Worm (Caenorhabditis elegans) whole organism, L1 larva: Measurements from ENCODE around the gene C03H5.9.

Experiments used
- C04F5.9 ChIP-seq: sonication (generic microtip); optimal IDR thresholded peaks from 2 replicates; lab custom pipeline; 2016; ENCODE audit warnings: missing genetic modification characterization, missing compliant biosample characterization
- F16B12.6 ChIP-seq: fragments of 150-350 bp; optimal IDR thresholded peaks from 2 replicates; lab custom pipeline; 2014; ENCODE audit warnings: missing biosample characterization, missing genetic modification characterization
- Y116A8C.19 ChIP-seq: sonication (generic microtip); optimal IDR thresholded peaks from 2 replicates; lab custom pipeline; 2016; ENCODE audit warnings: missing compliant biosample characterization, missing genetic modification characterization, borderline replicate concordance
- aly-2 ChIP-seq: fragments of 150-350 bp; optimal IDR thresholded peaks from 2 replicates; lab custom pipeline; 2014; ENCODE audit warnings: missing biosample characterization, missing genetic modification characterization
- blmp-1 ChIP-seq: fragments of 150-350 bp; optimal IDR thresholded peaks from 2 replicates; lab custom pipeline; 2014; ENCODE audit warnings: missing biosample characterization, missing genetic modification characterization
- ceh-8 ChIP-seq: fragments of 200-800 bp; sonication (Bioruptor generic); optimal IDR thresholded peaks from 2 replicates; lab custom pipeline; 2018; ENCODE audit warnings: mild to moderate bottlenecking, missing genetic modification characterization, moderate library complexity, missing compliant biosample characterization
- ceh-82 ChIP-seq, 3 experiments: fragments of 150-350 bp in 1 of 3; sonication (generic microtip) in 2 of 3; optimal IDR thresholded peaks; 2 replicates each; lab custom pipeline; 2014 to 2017; ENCODE audit warnings: missing biosample characterization in 3 of 3, missing genetic modification characterization in 3 of 3
- ceh-90 ChIP-seq: sonication (generic microtip); optimal IDR thresholded peaks from 2 replicates; lab custom pipeline; 2016; ENCODE audit warnings: missing genetic modification characterization, missing compliant biosample characterization
- ces-1 ChIP-seq: fragments of 150-350 bp; optimal IDR thresholded peaks from 2 replicates; lab custom pipeline; 2014; ENCODE audit warnings: missing biosample characterization, missing genetic modification reagents, missing genetic modification characterization
- dpl-1 ChIP-seq, 3 experiments: fragments of 150-350 bp in 2 of 3; sonication (generic microtip) in 1 of 3; optimal IDR thresholded peaks; 2 replicates each; lab custom pipeline; 2014 to 2017; ENCODE audit warnings: missing biosample characterization in 3 of 3, missing genetic modification characterization in 3 of 3, missing genetic modification reagents in 3 of 3
- dsc-1 ChIP-seq: sonication (generic microtip); optimal IDR thresholded peaks from 2 replicates; lab custom pipeline; 2016; ENCODE audit warnings: mild to moderate bottlenecking, missing genetic modification characterization, missing compliant biosample characterization
- efl-1 ChIP-seq, 4 experiments: fragments of 150-350 bp; optimal IDR thresholded peaks in 3 of 4; peaks in 1 of 4; 1 replicate in 1 of 4; 2 replicates in 3 of 4; lab custom pipeline; 2014; ENCODE audit warnings: missing biosample characterization in 2 of 4, missing genetic modification characterization in 2 of 4, missing genetic modification reagents in 2 of 4
- egl-13 ChIP-seq: sonication (generic microtip); optimal IDR thresholded peaks from 2 replicates; lab custom pipeline; 2016; ENCODE audit warnings: missing genotype, missing genetic modification reagents, missing genetic modification characterization, missing compliant biosample characterization
- elt-2 ChIP-seq: sonication (generic microtip); optimal IDR thresholded peaks from 2 replicates; lab custom pipeline; 2016; ENCODE audit warnings: missing genetic modification characterization, mild to moderate bottlenecking, inconsistent platforms, missing compliant biosample characterization, missing genetic modification reagents
- elt-3 ChIP-seq, 6 experiments: fragments of 150-350 bp in 1 of 6; sonication (generic microtip); optimal IDR thresholded peaks; 2 replicates each; lab custom pipeline; 2017 to 2018; ENCODE audit warnings: missing biosample characterization in 6 of 6, missing genetic modification characterization in 6 of 6, inconsistent platforms in 1 of 6
- ets-5 ChIP-seq: fragments of 200-800 bp; sonication (Bioruptor generic); IDR thresholded peaks from 2 replicates; pipeline ENCODE4 v1.3.6; 2022; ENCODE audit warnings: missing genetic modification characterization, missing compliant biosample characterization
- fkh-10 ChIP-seq: sonication (generic microtip); optimal IDR thresholded peaks from 2 replicates; lab custom pipeline; 2017; ENCODE audit warnings: missing biosample characterization, missing genetic modification reagents, missing genetic modification characterization
- fkh-8 ChIP-seq: sonication (generic microtip); optimal IDR thresholded peaks from 2 replicates; lab custom pipeline; 2016; ENCODE audit warnings: mild to moderate bottlenecking, missing genetic modification characterization, missing compliant biosample characterization
- grh-1 ChIP-seq: fragments of 200-800 bp; sonication (Bioruptor generic); IDR thresholded peaks from 2 replicates; pipeline ENCODE4 v1.3.6; 2022; ENCODE audit warnings: missing genetic modification reagents, missing genetic modification characterization, missing compliant biosample characterization
- isw-1 ChIP-seq: fragments of 200-800 bp; sonication (Bioruptor generic); IDR thresholded peaks from 2 replicates; pipeline ENCODE4 v1.3.6; 2022; ENCODE audit warnings: missing genetic modification characterization, missing compliant biosample characterization
- jun-1 ChIP-seq: fragments of 150-350 bp; optimal IDR thresholded peaks from 2 replicates; lab custom pipeline; 2014; ENCODE audit warnings: missing biosample characterization, missing genetic modification reagents, missing genetic modification characterization
- lin-13 ChIP-seq: fragments of 150-350 bp; optimal IDR thresholded peaks from 2 replicates; lab custom pipeline; 2014; ENCODE audit warnings: missing biosample characterization, missing genetic modification reagents, missing genetic modification characterization
- lin-14 ChIP-seq: fragments of 200-800 bp; sonication (Bioruptor generic); optimal IDR thresholded peaks from 2 replicates; lab custom pipeline; 2018; ENCODE audit warnings: mild to moderate bottlenecking, missing genetic modification characterization, moderate library complexity, missing compliant biosample characterization
- lin-15B ChIP-seq: fragments of 150-350 bp; sonication (generic microtip); optimal IDR thresholded peaks from 3 replicates; lab custom pipeline; 2014; ENCODE audit warnings: missing biosample characterization, missing genetic modification characterization
- lin-35 ChIP-seq, 2 experiments: fragments of 150-350 bp; optimal IDR thresholded peaks; 2 replicates each; lab custom pipeline; 2014; ENCODE audit warnings: missing biosample characterization in 2 of 2, missing genetic modification characterization in 2 of 2, missing genetic modification reagents in 2 of 2
- lin-39 ChIP-seq: fragments of 150-350 bp; optimal IDR thresholded peaks from 2 replicates; lab custom pipeline; 2014; ENCODE audit warnings: missing biosample characterization, missing genetic modification reagents, missing genetic modification characterization
- lsy-2 ChIP-seq, 2 experiments: fragments of 150-350 bp; optimal IDR thresholded peaks; 2 replicates each; lab custom pipeline; 2014; ENCODE audit warnings: missing biosample characterization in 2 of 2, missing genetic modification characterization in 2 of 2
- mef-2 ChIP-seq: fragments of 150-350 bp; optimal IDR thresholded peaks from 2 replicates; lab custom pipeline; 2014; ENCODE audit warnings: missing biosample characterization, missing genetic modification characterization
- mep-1 ChIP-seq: fragments of 150-350 bp; optimal IDR thresholded peaks from 2 replicates; lab custom pipeline; 2014; ENCODE audit warnings: missing biosample characterization, missing genetic modification characterization
- nhr-19 ChIP-seq: fragments of 200-800 bp; sonication (Bioruptor generic); conservative IDR thresholded peaks from 2 replicates; pipeline ENCODE4 v1.3.6; 2022; ENCODE audit warnings: missing genetic modification characterization, missing compliant biosample characterization
- nhr-237 ChIP-seq: fragments of 150-350 bp; optimal IDR thresholded peaks from 2 replicates; lab custom pipeline; 2014; ENCODE audit warnings: missing biosample characterization, missing genetic modification characterization
- nhr-28 ChIP-seq: fragments of 150-350 bp; optimal IDR thresholded peaks from 2 replicates; lab custom pipeline; 2014; ENCODE audit warnings: missing biosample characterization, missing genetic modification characterization
- nhr-47 ChIP-seq: sonication (generic microtip); optimal IDR thresholded peaks from 2 replicates; lab custom pipeline; 2016; ENCODE audit warnings: mild to moderate bottlenecking, missing genetic modification characterization, moderate library complexity, missing compliant biosample characterization
- nhr-71 ChIP-seq: sonication (generic microtip); optimal IDR thresholded peaks from 2 replicates; lab custom pipeline; 2016; ENCODE audit warnings: mild to moderate bottlenecking, missing genetic modification characterization, moderate library complexity, missing compliant biosample characterization
- nhr-84 ChIP-seq: sonication (generic microtip); optimal IDR thresholded peaks from 2 replicates; lab custom pipeline; 2017; ENCODE audit warnings: missing biosample characterization, missing genetic modification characterization
- snpc-4 ChIP-seq: fragments of 150-350 bp; optimal IDR thresholded peaks from 2 replicates; lab custom pipeline; 2014; ENCODE audit warnings: missing biosample characterization, missing genetic modification characterization
- snu-23 ChIP-seq: sonication (generic microtip); optimal IDR thresholded peaks from 2 replicates; lab custom pipeline; 2016; ENCODE audit warnings: missing genetic modification characterization, missing compliant biosample characterization
- sptf-1 ChIP-seq: fragments of 150-350 bp; optimal IDR thresholded peaks from 2 replicates; lab custom pipeline; 2014; ENCODE audit warnings: missing biosample characterization, missing genetic modification characterization
- sup-37 ChIP-seq: fragments of 200-800 bp; sonication (Bioruptor generic); optimal IDR thresholded peaks from 2 replicates; lab custom pipeline; 2018; ENCODE audit warnings: mild to moderate bottlenecking, missing genetic modification characterization, missing compliant biosample characterization
- swsn-7 ChIP-seq: sonication (generic microtip); optimal IDR thresholded peaks from 2 replicates; lab custom pipeline; 2016; ENCODE audit warnings: missing genetic modification characterization, missing compliant biosample characterization
- tbx-2 ChIP-seq: sonication (generic microtip); optimal IDR thresholded peaks from 2 replicates; lab custom pipeline; 2016; ENCODE audit warnings: missing genetic modification characterization, missing compliant biosample characterization
- tlp-1 ChIP-seq: fragments of 150-350 bp; optimal IDR thresholded peaks from 2 replicates; lab custom pipeline; 2014; ENCODE audit warnings: missing biosample characterization, missing genetic modification characterization
- unc-62 ChIP-seq: fragments of 150-350 bp; optimal IDR thresholded peaks from 2 replicates; lab custom pipeline; 2014; ENCODE audit warnings: missing biosample characterization, missing genetic modification reagents, missing genetic modification characterization
- xbp-1 ChIP-seq: sonication (generic microtip); optimal IDR thresholded peaks from 2 replicates; lab custom pipeline; 2016; ENCODE audit warnings: missing genetic modification characterization, missing compliant biosample characterization
- zag-1 ChIP-seq: fragments of 150-350 bp; optimal IDR thresholded peaks from 2 replicates; lab custom pipeline; 2014; ENCODE audit warnings: missing biosample characterization, missing genetic modification characterization
- ztf-11 ChIP-seq, 2 experiments: sonication (generic microtip); optimal IDR thresholded peaks; 2 replicates each; lab custom pipeline; 2016 to 2017; ENCODE audit warnings: missing genetic modification characterization in 2 of 2, missing biosample characterization in 1 of 2, missing compliant biosample characterization in 1 of 2
- ztf-4 ChIP-seq: fragments of 150-350 bp; optimal IDR thresholded peaks from 2 replicates; lab custom pipeline; 2014; ENCODE audit warnings: missing biosample characterization, missing genetic modification characterization

Gene C03H5.9

ce11 chrII:399321-399720, 20.9 kb downstream of the C03H5.9 start, which contains the start of gene C03H5.6:
C03H5.6 (minus strand) TSS chrII:399421.
- TF ChIP-seq sup-37 (no peak), snpc-4 (no peak), nhr-19 (no peak), lin-14 (GFP tag; lab: Kevin White, UChicago) (no peak), egl-13 (tag; lab: Kevin White, UChicago) (no peak), dsc-1 (tag; lab: Kevin White, UChicago) (no peak), nhr-237 (tag; lab: Kevin White, UChicago) (no peak), tbx-2 (tag; lab: Kevin White, UChicago) (no peak), grh-1 (no peak), elt-3 (tag; optimal IDR thresholded peaks at IDR 0.05; lab: Kevin White, UChicago) (no peak), lin-13 (GFP tag; lab: Kevin White, UChicago) (no peak), aly-2 (tag; lab: Kevin White, UChicago) (no peak), ceh-8 (no peak), blmp-1 (tag; lab: Kevin White, UChicago) (no peak)

DNA sequence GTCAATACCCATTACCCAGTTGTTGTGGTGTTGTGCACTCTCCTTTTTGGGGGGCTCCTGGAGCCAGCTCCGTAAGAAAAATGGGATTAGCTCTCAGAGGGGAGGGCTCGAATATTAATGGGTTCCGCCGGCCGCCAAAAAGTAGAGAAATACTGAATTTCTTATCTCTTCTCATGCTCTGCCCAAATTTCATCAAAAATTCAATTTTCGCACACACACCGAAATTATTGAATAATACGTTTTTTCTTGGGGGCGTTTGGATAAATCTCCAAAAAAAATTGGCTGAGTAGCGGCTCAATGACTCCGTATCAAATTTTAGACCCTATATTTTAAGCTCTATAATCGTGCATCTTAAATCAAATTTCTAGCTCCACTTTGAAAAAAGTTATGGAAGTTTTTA, 21.7 kb downstream of the C03H5.9 start:
- TF ChIP-seq zag-1 (tag; lab: Kevin White, UChicago), result no peak
- TF ChIP-seq efl-1 (optimal IDR thresholded peaks at IDR 0.05; lab: Kevin White, UChicago), result no peak
- peak in 1 of 2 experiments; percentile 80 for TF ChIP-seq efl-1 (GFP tag; optimal IDR thresholded peaks at IDR 0.05 in 1 of 2; lab: Kevin White, UChicago)
- TF ChIP-seq, all 84 proteins: peak for 1

DNA sequence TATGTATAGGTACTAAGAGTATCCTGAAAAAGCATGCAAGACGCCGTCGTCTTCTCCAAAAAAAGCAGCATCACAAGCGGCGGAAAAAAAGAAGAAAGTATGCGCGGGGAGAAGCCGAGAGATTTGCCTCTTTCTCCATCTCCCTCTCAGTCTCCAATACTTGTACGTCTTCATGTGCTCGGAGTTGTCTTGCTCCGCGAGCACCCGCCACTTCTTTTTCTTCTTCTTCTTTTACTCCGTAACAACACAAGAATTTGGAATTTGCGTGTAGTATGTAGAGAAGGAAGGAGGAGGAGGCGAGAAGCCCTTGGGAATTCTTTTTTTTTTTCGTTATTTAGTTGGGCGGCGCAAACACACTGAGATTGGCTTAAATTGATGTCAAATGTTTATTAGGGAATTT, 22.8 kb downstream of the C03H5.9 start:
- TF ChIP-seq jun-1 (tag; lab: Kevin White, UChicago), result no peak
- peak in 1 of 3 experiments; percentile 39 for TF ChIP-seq dpl-1 (GFP tag; optimal IDR thresholded peaks at IDR 0.05; lab: Kevin White, UChicago)
- peak; percentile 53 for TF ChIP-seq fkh-8
- TF ChIP-seq ztf-11 (tag; optimal IDR thresholded peaks at IDR 0.05; lab: Kevin White, UChicago), result no peak
- no peak for TF ChIP-seq lin-15B
- no peak for TF ChIP-seq nhr-71 (tag; lab: Kevin White, UChicago)
- TF ChIP-seq snu-23 (GFP tag; lab: Kevin White, UChicago), result peak; percentile 28
- peak; percentile 26 for TF ChIP-seq mep-1 (tag; lab: Kevin White, UChicago)
- TF ChIP-seq lin-14 (GFP tag; lab: Kevin White, UChicago), result peak; percentile 77
- no peak for TF ChIP-seq F16B12.6 (tag; lab: Kevin White, UChicago)
- TF ChIP-seq mef-2, result no peak
- TF ChIP-seq tlp-1 (tag; lab: Kevin White, UChicago), result no peak
- no peak for TF ChIP-seq lin-39 (tag; lab: Kevin White, UChicago)
- TF ChIP-seq ceh-82 (tag; optimal IDR thresholded peaks at IDR 0.05; lab: Kevin White, UChicago), result peak in 1 of 3 experiments; percentile 51
- TF ChIP-seq ces-1 (GFP tag; lab: Kevin White, UChicago), result no peak
- TF ChIP-seq fkh-10 (GFP tag; lab: Kevin White, UChicago), result peak; percentile 45
- no peak; the same call in 1 of the 2 replicates for TF ChIP-seq isw-1 (GFP tag; lab: Robert Waterston, UW)
- TF ChIP-seq zag-1 (tag; lab: Kevin White, UChicago), result no peak
- TF ChIP-seq ceh-90 (tag; lab: Kevin White, UChicago), result no peak
- TF ChIP-seq nhr-47, result peak; percentile 31
- no peak for TF ChIP-seq ets-5 (GFP tag; lab: Robert Waterston, UW)
- no peak for TF ChIP-seq Y116A8C.19 (tag; lab: Kevin White, UChicago)
- peak in 1 of 2 experiments; percentile 26 for TF ChIP-seq lin-35 (GFP tag; optimal IDR thresholded peaks at IDR 0.05; lab: Kevin White, UChicago)
- no peak for TF ChIP-seq elt-2 (tag; lab: Kevin White, UChicago)
- no peak for TF ChIP-seq nhr-84 (tag; lab: Kevin White, UChicago)
- TF ChIP-seq ceh-8, result no peak
- TF ChIP-seq ztf-4 (tag; lab: Kevin White, UChicago), result no peak
- TF ChIP-seq efl-1 (optimal IDR thresholded peaks at IDR 0.05; lab: Kevin White, UChicago), result peak in 1 of 2 experiments; percentile 22
- TF ChIP-seq efl-1 (GFP tag; optimal IDR thresholded peaks at IDR 0.05 in 1 of 2; lab: Kevin White, UChicago), result peak in 1 of 2 experiments; percentile 70
- TF ChIP-seq tbx-2 (tag; lab: Kevin White, UChicago), result peak; percentile 19
- TF ChIP-seq swsn-7 (tag; lab: Kevin White, UChicago), result peak; percentile 26
- no peak for TF ChIP-seq xbp-1 (tag; lab: Kevin White, UChicago)
- no peak for TF ChIP-seq unc-62 (GFP tag; lab: Kevin White, UChicago)
- TF ChIP-seq C04F5.9 (tag; lab: Kevin White, UChicago), result no peak
- no peak for TF ChIP-seq nhr-28 (tag; lab: Kevin White, UChicago)
- no peak for TF ChIP-seq sptf-1 (tag; lab: Kevin White, UChicago)
- TF ChIP-seq lsy-2 (tag; optimal IDR thresholded peaks at IDR 0.05; lab: Kevin White, UChicago), result peak in 1 of 2 experiments; percentile 4
